Fruit fly (Drosophila melanogaster) whole organism, embryonic: ENCODE measurements around the gene CG5644.

Source experiments
- Atf3 ChIP-seq: fragments of 200-800 bp; sonication (Bioruptor generic); optimal IDR thresholded peaks from 3 replicates; lab custom pipeline; 2016; ENCODE audit warnings: missing biosample characterization, missing genetic modification characterization
- B-H1 ChIP-seq: fragments of 200-800 bp; sonication (Bioruptor generic); IDR thresholded peaks from 3 replicates; pipeline ENCODE4 v1.3.6; 2022; ENCODE audit warnings: missing biosample characterization, missing genetic modification characterization
- BtbVII ChIP-seq: fragments of 200-800 bp; sonication (Bioruptor generic); optimal IDR thresholded peaks from 3 replicates; lab custom pipeline; 2017; ENCODE audit warnings: missing biosample characterization, mild to moderate bottlenecking, missing genetic modification characterization
- CG15479 ChIP-seq: fragments of 200-800 bp; sonication (Bioruptor generic); optimal IDR thresholded peaks from 3 replicates; lab custom pipeline; 2019; ENCODE audit warnings: missing biosample characterization, mild to moderate bottlenecking, missing genetic modification characterization, moderate library complexity
- CG15696 ChIP-seq: fragments of 200-800 bp; sonication (Bioruptor generic); optimal IDR thresholded peaks from 2 replicates; lab custom pipeline; 2019; ENCODE audit warnings: missing biosample characterization, mild to moderate bottlenecking, missing genetic modification characterization, moderate library complexity
- CG17912 ChIP-seq: fragments of 200-800 bp; sonication (Bioruptor generic); optimal IDR thresholded peaks from 2 replicates; lab custom pipeline; 2018; ENCODE audit warnings: missing biosample characterization, mild to moderate bottlenecking, missing genetic modification characterization
- CG2889 ChIP-seq: fragments of 200-800 bp; sonication (Bioruptor generic); IDR thresholded peaks from 3 replicates; pipeline ENCODE4 v1.3.6; 2022; ENCODE audit warnings: missing biosample characterization, missing genetic modification characterization
- CG32767 ChIP-seq: fragments of 200-800 bp; sonication (Bioruptor generic); IDR thresholded peaks from 2 replicates; pipeline ENCODE4 v1.3.6; 2022; ENCODE audit warnings: missing biosample characterization, missing genetic modification characterization
- CG33213 ChIP-seq: fragments of 200-800 bp; sonication (Bioruptor generic); optimal IDR thresholded peaks from 3 replicates; lab custom pipeline; 2016; ENCODE audit warnings: missing biosample characterization, missing genetic modification characterization
- CG34376 ChIP-seq: fragments of 200-800 bp; sonication (Bioruptor generic); optimal IDR thresholded peaks from 2 replicates; lab custom pipeline; 2018; ENCODE audit warnings: missing biosample characterization, mild to moderate bottlenecking, missing genetic modification characterization
- CG4328 ChIP-seq: fragments of 200-800 bp; sonication (Bioruptor generic); optimal IDR thresholded peaks from 3 replicates; lab custom pipeline; 2017; ENCODE audit warnings: missing biosample characterization, missing genetic modification reagents, missing genetic modification characterization
- CG6791 ChIP-seq: fragments of 200-800 bp; sonication (Bioruptor generic); IDR thresholded peaks from 3 replicates; pipeline ENCODE4 v1.3.6; 2022; ENCODE audit warnings: missing biosample characterization, missing genetic modification characterization; ENCODE audit not compliant: partially characterized antibody
- CG7839 ChIP-seq: fragments of 200-800 bp; sonication (Bioruptor generic); optimal IDR thresholded peaks from 3 replicates; lab custom pipeline; 2018; ENCODE audit warnings: missing biosample characterization, mild to moderate bottlenecking, missing genetic modification characterization, moderate library complexity
- Chrac-16 ChIP-seq: fragments of 200-800 bp; sonication (Bioruptor generic); optimal IDR thresholded peaks from 3 replicates; lab custom pipeline; 2016; ENCODE audit warnings: missing biosample characterization, missing genetic modification characterization
- D19A ChIP-seq: fragments of 200-800 bp; optimal IDR thresholded peaks from 3 replicates; lab custom pipeline; 2019; ENCODE audit warnings: missing biosample characterization, mild to moderate bottlenecking, missing genetic modification characterization, moderate library complexity
- Dad ChIP-seq: fragments of 200-800 bp; sonication (Bioruptor generic); optimal IDR thresholded peaks from 3 replicates; lab custom pipeline; 2016; ENCODE audit warnings: missing biosample characterization, missing genetic modification characterization
- Drgx ChIP-seq: fragments of 200-800 bp; sonication (Bioruptor generic); IDR thresholded peaks from 2 replicates; pipeline ENCODE4 v1.3.6; 2022; ENCODE audit warnings: missing biosample characterization, missing genetic modification characterization
- E2f2 ChIP-seq: fragments of 200-800 bp; sonication (Bioruptor generic); IDR thresholded peaks from 2 replicates; pipeline ENCODE4 v1.3.6; 2022; ENCODE audit warnings: missing biosample characterization, missing genetic modification characterization
- Fer3 ChIP-seq: fragments of 200-800 bp; sonication (Bioruptor generic); optimal IDR thresholded peaks from 2 replicates; lab custom pipeline; 2018; ENCODE audit warnings: missing biosample characterization, mild to moderate bottlenecking, missing genetic modification characterization, moderate library complexity
- H15 ChIP-seq: fragments of 200-800 bp; sonication (Bioruptor generic); IDR thresholded peaks from 3 replicates; pipeline ENCODE4 v1.3.6; 2022; ENCODE audit warnings: missing biosample characterization, missing genetic modification characterization
- MTF-1 ChIP-seq: fragments of 200-800 bp; sonication (Bioruptor generic); optimal IDR thresholded peaks from 2 replicates; lab custom pipeline; 2018; ENCODE audit warnings: missing biosample characterization, mild to moderate bottlenecking, missing genetic modification characterization, borderline replicate concordance
- Mrtf ChIP-seq: fragments of 200-800 bp; sonication (Bioruptor generic); IDR thresholded peaks from 3 replicates; pipeline ENCODE4 v1.3.6; 2022; ENCODE audit warnings: missing biosample characterization, missing genetic modification characterization
- Opbp ChIP-seq: fragments of 200-800 bp; sonication (Bioruptor generic); IDR thresholded peaks from 3 replicates; pipeline ENCODE4 v1.3.6; 2022; ENCODE audit warnings: missing biosample characterization, missing genetic modification characterization; ENCODE audit not compliant: partially characterized antibody
- Vsx1 ChIP-seq: fragments of 200-800 bp; sonication (Bioruptor generic); optimal IDR thresholded peaks from 2 replicates; lab custom pipeline; 2017; ENCODE audit warnings: missing biosample characterization, mild to moderate bottlenecking, missing genetic modification characterization, missing genetic modification reagents
- ara ChIP-seq: fragments of 200-800 bp; sonication (Bioruptor generic); IDR thresholded peaks from 2 replicates; pipeline ENCODE4 v1.3.6; 2022; ENCODE audit warnings: missing biosample characterization, missing genetic modification characterization
- crp ChIP-seq, 2 experiments: fragments of 200-800 bp; sonication (Bioruptor generic); optimal IDR thresholded peaks; 2 replicates in 1 of 2; 3 replicates in 1 of 2; lab custom pipeline; 2017; ENCODE audit warnings: missing biosample characterization in 2 of 2, missing genetic modification characterization in 2 of 2, mild to moderate bottlenecking in 1 of 2, moderate library complexity in 1 of 2
- fu2 ChIP-seq: fragments of 200-800 bp; sonication (Bioruptor generic); optimal IDR thresholded peaks from 2 replicates; lab custom pipeline; 2016; ENCODE audit warnings: missing biosample characterization, missing genetic modification characterization
- gfzf ChIP-seq: fragments of 200-800 bp; sonication (Bioruptor generic); optimal IDR thresholded peaks from 2 replicates; lab custom pipeline; 2016; ENCODE audit warnings: missing biosample characterization, mild to moderate bottlenecking, missing genetic modification characterization, moderate library complexity
- grn ChIP-seq: fragments of 200-800 bp; sonication (Bioruptor generic); optimal IDR thresholded peaks from 3 replicates; lab custom pipeline; 2017; ENCODE audit warnings: missing biosample characterization, missing genetic modification characterization
- h ChIP-seq: fragments of >200 bp; optimal IDR thresholded peaks from 2 replicates; lab custom pipeline; 2017
- hb ChIP-seq: fragments of 200-800 bp; sonication (Bioruptor generic); IDR thresholded peaks from 3 replicates; pipeline ENCODE4 v1.3.6; 2022; ENCODE audit warnings: missing biosample characterization, missing genetic modification characterization; ENCODE audit not compliant: partially characterized antibody
- hth ChIP-seq: fragments of >200 bp; optimal IDR thresholded peaks from 2 replicates; lab custom pipeline; 2017; ENCODE audit warnings: inconsistent platforms
- knrl ChIP-seq: fragments of 200-800 bp; sonication (Bioruptor generic); IDR thresholded peaks from 3 replicates; pipeline ENCODE4 v1.3.6; 2022; ENCODE audit warnings: missing biosample characterization, missing genetic modification characterization; ENCODE audit not compliant: partially characterized antibody
- lov ChIP-seq, 2 experiments: fragments of 200-800 bp in 1 of 2; fragments of >200 bp in 1 of 2; sonication (Bioruptor generic) in 1 of 2; IDR thresholded peaks in 1 of 2; optimal IDR thresholded peaks in 1 of 2; 2 replicates in 1 of 2; 3 replicates in 1 of 2; pipeline versions ENCODE4 v1.3.6 to Lab custom; 2017 to 2022; ENCODE audit warnings: missing biosample characterization in 1 of 2, missing genetic modification characterization in 1 of 2
- maf-S ChIP-seq: fragments of 200-800 bp; sonication (Bioruptor generic); optimal IDR thresholded peaks from 2 replicates; lab custom pipeline; 2016; ENCODE audit warnings: missing biosample characterization, missing genetic modification characterization
- run ChIP-seq: fragments of 200-800 bp; sonication (Bioruptor generic); optimal IDR thresholded peaks from 3 replicates; lab custom pipeline; 2018; ENCODE audit warnings: missing biosample characterization, mild to moderate bottlenecking, missing genetic modification characterization
- sc ChIP-seq, 3 experiments: fragments of >200 bp in 2 of 3; fragments of 200-800 bp in 1 of 3; sonication (Bioruptor generic) in 1 of 3; optimal IDR thresholded peaks; 2 replicates in 2 of 3; 3 replicates in 1 of 3; lab custom pipeline; 2017; ENCODE audit warnings: mild to moderate bottlenecking in 1 of 3, missing biosample characterization in 1 of 3, missing genetic modification characterization in 1 of 3, missing genetic modification reagents in 1 of 3
- tll ChIP-seq, 2 experiments: fragments of 200-800 bp in 1 of 2; fragments of >200 bp in 1 of 2; sonication (Bioruptor generic) in 1 of 2; optimal IDR thresholded peaks; 2 replicates each; lab custom pipeline; 2017 to 2019; ENCODE audit warnings: missing biosample characterization in 2 of 2, missing genetic modification characterization in 2 of 2, mild to moderate bottlenecking in 1 of 2, moderate library complexity in 1 of 2
- twi ChIP-seq: fragments of 200-800 bp; optimal IDR thresholded peaks from 2 replicates; lab custom pipeline; 2019; ENCODE audit warnings: missing biosample characterization, mild to moderate bottlenecking, missing genetic modification characterization, moderate library complexity
- unpg ChIP-seq: fragments of 200-800 bp; sonication (Bioruptor generic); optimal IDR thresholded peaks from 3 replicates; lab custom pipeline; 2018; ENCODE audit warnings: missing biosample characterization, mild to moderate bottlenecking, missing genetic modification characterization, moderate library complexity
- vfl ChIP-seq: fragments of 200-800 bp; sonication (Bioruptor generic); optimal IDR thresholded peaks from 2 replicates; lab custom pipeline; 2016; ENCODE audit warnings: missing biosample characterization, missing genetic modification characterization
- z ChIP-seq: fragments of 200-800 bp; sonication (Bioruptor generic); IDR thresholded peaks from 3 replicates; pipeline ENCODE4 v1.3.6; 2022; ENCODE audit warnings: missing biosample characterization, missing genetic modification characterization
- zen ChIP-seq: fragments of 200-800 bp; sonication (Bioruptor generic); optimal IDR thresholded peaks from 3 replicates; lab custom pipeline; 2018; ENCODE audit warnings: missing biosample characterization, mild to moderate bottlenecking, missing genetic modification characterization, moderate library complexity

The CG5644 gene

dm6 chr3L:9017414-9017813 is 37.7 kb upstream of the CG5644 start:
- TF ChIP-seq CG15479 (peak; percentile 43), zen (tag; lab: Kevin White, UChicago) (peak; percentile 96), tll (GFP tag; optimal IDR thresholded peaks at IDR 0.05; lab: Kevin White, UChicago) (peak in 1 of 2 experiments; percentile 15), D19A (tag; lab: Kevin White, UChicago) (no peak), Chrac-16 (GFP tag; lab: Kevin White, UChicago) (no peak)

dm6 chr3L:9013745-9014144 is 34.1 kb upstream of the CG5644 start:
- TF ChIP-seq ara (GFP tag; lab: Robert Waterston, UW) = no peak
- TF ChIP-seq twi (tag; lab: Kevin White, UChicago) = peak; percentile 16
- TF ChIP-seq zen (tag; lab: Kevin White, UChicago) = peak; percentile 93
- no peak for TF ChIP-seq knrl (GFP tag; lab: Robert Waterston, UW)

dm6 chr3L:9011485-9012389 is 32.1 kb upstream of the CG5644 start:
- TF ChIP-seq fu2 (peak; percentile 3), Vsx1 (GFP tag; lab: Kevin White, UChicago) (peak; percentile 12), B-H1 (GFP tag; lab: Robert Waterston, UW) (peak; percentile 46; the same call in 2 of the 3 replicates), run (no peak), H15 (GFP tag; lab: Robert Waterston, UW) (peak; percentile 74; the same call in 2 of the 3 replicates), Mrtf (GFP tag; lab: Robert Waterston, UW) (peak; percentile 72), Dad (GFP tag; lab: Kevin White, UChicago) (peak; percentile 45), maf-S (GFP tag; lab: Kevin White, UChicago) (peak; percentile 38), hth (lab: Kevin White, UChicago) (peak; percentile 48), hb (no peak), z (GFP tag; lab: Robert Waterston, UW) (peak; percentile 48; the same call in 1 of the 3 replicates), CG4328 (peak; percentile 36), Atf3 (peak; percentile 30), MTF-1 (GFP tag; lab: Kevin White, UChicago) (peak; percentile 44), CG33213 (peak; percentile 73), E2f2 (GFP tag; lab: Robert Waterston, UW) (peak; percentile 48; the same call in 1 of the 2 replicates), unpg (GFP tag; lab: Kevin White, UChicago) (peak; percentile 73), BtbVII (no peak), Opbp (GFP tag; lab: Robert Waterston, UW) (no peak), CG34376 (GFP tag; lab: Kevin White, UChicago) (no peak), CG7839 (tag; lab: Kevin White, UChicago) (peak; percentile 71), CG17912 (no peak), lov (optimal IDR thresholded peaks at IDR 0.05; lab: Kevin White, UChicago) (no peak), lov (GFP tag; IDR thresholded peaks at IDR 0.05; lab: Robert Waterston, UW) (peak; percentile 94), sc (optimal IDR thresholded peaks at IDR 0.05; lab: Kevin White, UChicago) (no peak), sc (GFP tag; optimal IDR thresholded peaks at IDR 0.05; lab: Kevin White, UChicago) (peak; percentile 61), CG2889 (GFP tag; lab: Robert Waterston, UW) (0 out of 3 replicates have a peak, but pooled peaks have one; percentile 28), CG15696 (tag; lab: Kevin White, UChicago) (peak; percentile 97), CG32767 (GFP tag; lab: Robert Waterston, UW) (0 out of 2 replicates have a peak, but pooled peaks have one; percentile 43), crp (GFP tag; optimal IDR thresholded peaks at IDR 0.05; lab: Kevin White, UChicago) (peak in 1 of 2 experiments; percentile 8), Fer3 (no peak), grn (no peak), vfl (GFP tag; lab: Kevin White, UChicago) (peak; percentile 4), h (no peak), Drgx (GFP tag; lab: Robert Waterston, UW) (no peak), gfzf (GFP tag; lab: Kevin White, UChicago) (no peak), CG6791 (GFP tag; lab: Robert Waterston, UW) (no peak)
